Worm (Caenorhabditis elegans) whole organism, young adult: ENCODE data around the gene T28A8.8.

Source experiments
- B0019.2 ChIP-seq: fragments of 200-800 bp; sonication (Bioruptor generic); conservative IDR thresholded peaks from 2 replicates; pipeline ENCODE4 v1.3.6; 2022; ENCODE audit warnings: missing genetic modification reagents, missing genetic modification characterization, missing compliant biosample characterization
- B0336.3 ChIP-seq: fragments of 200-800 bp; sonication (Bioruptor generic); IDR thresholded peaks from 2 replicates; pipeline ENCODE4 v1.3.6; 2022; ENCODE audit warnings: missing genetic modification characterization, missing compliant biosample characterization
- F39B2.1 ChIP-seq: fragments of 200-800 bp; sonication (Bioruptor generic); IDR thresholded peaks from 2 replicates; pipeline ENCODE4 v1.3.6; 2022; ENCODE audit warnings: missing genetic modification reagents, missing genetic modification characterization, missing compliant biosample characterization
- F57A8.1 ChIP-seq: fragments of 200-800 bp; sonication (Bioruptor generic); optimal IDR thresholded peaks from 2 replicates; lab custom pipeline; 2018; ENCODE audit warnings: mild to moderate bottlenecking, missing genetic modification characterization, moderate library complexity, missing compliant biosample characterization
- Y53G8AR.9 ChIP-seq: fragments of 200-800 bp; sonication (Bioruptor generic); conservative IDR thresholded peaks from 2 replicates; pipeline ENCODE4 v1.3.6; 2022; ENCODE audit warnings: missing genetic modification reagents, missing genetic modification characterization, missing compliant biosample characterization
- Y56A3A.18 ChIP-seq: fragments of 200-800 bp; sonication (Bioruptor generic); IDR thresholded peaks from 2 replicates; pipeline ENCODE4 v1.3.6; 2022; ENCODE audit warnings: missing genetic modification reagents, missing genetic modification characterization, missing compliant biosample characterization
- Y67H2A.10 ChIP-seq: fragments of 200-800 bp; sonication (Bioruptor generic); conservative IDR thresholded peaks from 2 replicates; pipeline ENCODE4 v1.3.6; 2022; ENCODE audit warnings: missing genetic modification reagents, missing genetic modification characterization, missing compliant biosample characterization
- Y95B8A.8 ChIP-seq: fragments of 200-800 bp; sonication (Bioruptor generic); IDR thresholded peaks from 2 replicates; pipeline ENCODE4 v1.3.6; 2022; ENCODE audit warnings: missing genetic modification reagents, missing genetic modification characterization, missing compliant biosample characterization
- ZK185.1 ChIP-seq: sonication (generic microtip); optimal IDR thresholded peaks from 2 replicates; lab custom pipeline; 2016; ENCODE audit warnings: mild to moderate bottlenecking, missing genetic modification characterization, missing compliant biosample characterization; ENCODE audit not compliant: poor library complexity, severe bottlenecking
- aptf-2 ChIP-seq: fragments of 200-800 bp; sonication (Bioruptor generic); conservative IDR thresholded peaks from 2 replicates; pipeline ENCODE4 v1.3.6; 2022; ENCODE audit warnings: missing genetic modification reagents, missing genetic modification characterization, missing compliant biosample characterization
- aptf-3 ChIP-seq: fragments of 200-800 bp; sonication (Bioruptor generic); IDR thresholded peaks from 2 replicates; pipeline ENCODE4 v1.3.6; 2022; ENCODE audit warnings: missing genetic modification characterization, missing compliant biosample characterization
- attf-5 ChIP-seq: fragments of 200-800 bp; sonication (Bioruptor generic); optimal IDR thresholded peaks from 2 replicates; lab custom pipeline; 2018; ENCODE audit warnings: mild to moderate bottlenecking, missing genetic modification characterization, missing compliant biosample characterization
- bed-1 ChIP-seq: fragments of 200-800 bp; sonication (Bioruptor generic); IDR thresholded peaks from 2 replicates; pipeline ENCODE4 v1.3.6; 2022; ENCODE audit warnings: missing genetic modification reagents, missing genetic modification characterization, missing compliant biosample characterization
- cebp-1 ChIP-seq, 2 experiments: fragments of 200-800 bp in 1 of 2; sonication (Bioruptor generic) in 1 of 2; sonication (generic microtip) in 1 of 2; IDR thresholded peaks in 1 of 2; optimal IDR thresholded peaks in 1 of 2; 2 replicates each; pipeline versions ENCODE4 v1.3.6 to Lab custom; 2017 to 2022; ENCODE audit warnings: missing compliant biosample characterization in 2 of 2, missing genetic modification characterization in 2 of 2, mild to moderate bottlenecking in 1 of 2, missing genetic modification reagents in 1 of 2, moderate library complexity in 1 of 2
- dpl-1 ChIP-seq: fragments of 150-350 bp; optimal IDR thresholded peaks from 2 replicates; lab custom pipeline; 2014; ENCODE audit warnings: missing biosample characterization, missing genetic modification reagents, missing genetic modification characterization
- efl-1 ChIP-seq: fragments of 150-350 bp; optimal IDR thresholded peaks from 2 replicates; lab custom pipeline; 2014; ENCODE audit warnings: missing biosample characterization, missing genetic modification reagents, missing genetic modification characterization
- egrh-3 ChIP-seq: fragments of 200-800 bp; sonication (Bioruptor generic); IDR thresholded peaks from 2 replicates; pipeline ENCODE4 v1.3.6; 2022; ENCODE audit warnings: missing genetic modification reagents, missing genetic modification characterization, missing compliant biosample characterization
- gei-17 ChIP-seq: fragments of 200-800 bp; sonication (Bioruptor generic); optimal IDR thresholded peaks from 2 replicates; lab custom pipeline; 2018; ENCODE audit warnings: mild to moderate bottlenecking, missing genetic modification characterization, missing compliant biosample characterization
- hlh-12 ChIP-seq: sonication (generic microtip); optimal IDR thresholded peaks from 2 replicates; lab custom pipeline; 2016; ENCODE audit warnings: missing genetic modification characterization, missing compliant biosample characterization
- hmg-1.2 ChIP-seq: fragments of 200-800 bp; sonication (Bioruptor generic); IDR thresholded peaks from 2 replicates; pipeline ENCODE4 v1.3.6; 2022; ENCODE audit warnings: missing genetic modification reagents, missing genetic modification characterization, missing compliant biosample characterization
- lin-40 ChIP-seq: sonication (generic microtip); optimal IDR thresholded peaks from 2 replicates; lab custom pipeline; 2016; ENCODE audit warnings: missing genetic modification characterization, mild to moderate bottlenecking, missing compliant biosample characterization, missing genotype, missing genetic modification reagents
- lsl-1 ChIP-seq: fragments of 200-800 bp; sonication (Bioruptor generic); optimal IDR thresholded peaks from 2 replicates; lab custom pipeline; 2018; ENCODE audit warnings: mild to moderate bottlenecking, missing genetic modification characterization, moderate library complexity, missing compliant biosample characterization
- madf-3 ChIP-seq: fragments of 200-800 bp; sonication (Bioruptor generic); IDR thresholded peaks from 2 replicates; pipeline ENCODE4 v1.3.6; 2022; ENCODE audit warnings: missing genetic modification reagents, missing genetic modification characterization, missing compliant biosample characterization
- nfyb-1 ChIP-seq: fragments of 200-800 bp; sonication (Bioruptor generic); IDR thresholded peaks from 2 replicates; pipeline ENCODE4 v1.3.6; 2022; ENCODE audit warnings: missing genetic modification reagents, missing genetic modification characterization, missing compliant biosample characterization
- nhr-179 ChIP-seq: sonication (generic microtip); optimal IDR thresholded peaks from 2 replicates; lab custom pipeline; 2016; ENCODE audit warnings: mild to moderate bottlenecking, missing genetic modification characterization, missing compliant biosample characterization
- nhr-27 ChIP-seq: fragments of 200-800 bp; sonication (Bioruptor generic); optimal IDR thresholded peaks from 2 replicates; lab custom pipeline; 2018; ENCODE audit warnings: mild to moderate bottlenecking, missing genetic modification characterization, moderate library complexity, missing compliant biosample characterization
- nhr-80 ChIP-seq: sonication (generic microtip); optimal IDR thresholded peaks from 2 replicates; lab custom pipeline; 2016; ENCODE audit warnings: missing genetic modification characterization, missing compliant biosample characterization
- rcor-1 ChIP-seq: fragments of 200-800 bp; sonication (Bioruptor generic); IDR thresholded peaks from 2 replicates; pipeline ENCODE4 v1.3.6; 2022; ENCODE audit warnings: missing genetic modification reagents, missing genetic modification characterization, missing compliant biosample characterization
- rec-8 ChIP-seq, 2 experiments: sonication (generic microtip); optimal IDR thresholded peaks; 2 replicates each; lab custom pipeline; 2016; ENCODE audit warnings: mild to moderate bottlenecking in 2 of 2, missing genetic modification characterization in 2 of 2, missing genetic modification reagents in 2 of 2, missing genotype in 2 of 2, missing biosample characterization in 1 of 2, missing compliant biosample characterization in 1 of 2, moderate library complexity in 1 of 2
- unc-130 ChIP-seq: sonication (generic microtip); optimal IDR thresholded peaks from 2 replicates; lab custom pipeline; 2016; ENCODE audit warnings: missing genetic modification reagents, missing genetic modification characterization, missing compliant biosample characterization
- xnd-1 ChIP-seq: sonication (generic microtip); optimal IDR thresholded peaks from 2 replicates; lab custom pipeline; 2016; ENCODE audit warnings: missing genotype, missing genetic modification reagents, missing genetic modification characterization, missing compliant biosample characterization
- zfh-2 ChIP-seq: fragments of 200-800 bp; sonication (Bioruptor generic); conservative IDR thresholded peaks from 2 replicates; pipeline ENCODE4 v1.3.6; 2022; ENCODE audit warnings: missing genetic modification reagents, missing genetic modification characterization, missing compliant biosample characterization
- ztf-18 ChIP-seq: sonication (generic microtip); optimal IDR thresholded peaks from 2 replicates; lab custom pipeline; 2016; ENCODE audit warnings: missing genotype, mild to moderate bottlenecking, missing genetic modification characterization, missing compliant biosample characterization

Gene T28A8.8

ce11 chrIII:13530017-13530416, 27.4 kb downstream of the T28A8.8 start (continued):
- TF ChIP-seq hmg-1.2 (GFP tag; lab: Robert Waterston, UW) (peak; percentile 97), lsl-1 (GFP tag; lab: Kevin White, UChicago) (peak; percentile 52), unc-130 (GFP tag; lab: Kevin White, UChicago) (no peak), xnd-1 (tag; lab: Kevin White, UChicago) (peak; percentile 70), F57A8.1 (GFP tag; lab: Kevin White, UChicago) (no peak), aptf-3 (GFP tag; lab: Robert Waterston, UW) (no peak), gei-17 (no peak), B0336.3 (GFP tag; lab: Robert Waterston, UW) (0 out of 2 replicates have a peak, but pooled peaks have one; percentile 42), Y53G8AR.9 (GFP tag; lab: Robert Waterston, UW) (no peak), hlh-12 (no peak), dpl-1 (GFP tag; lab: Kevin White, UChicago) (peak; percentile 71), Y56A3A.18 (no peak), nhr-27 (tag; lab: Kevin White, UChicago) (no peak)

- TF ChIP-seq hmg-1.2 (GFP tag; lab: Robert Waterston, UW) = peak; percentile 51; the same call in 1 of the 2 replicates
- TF ChIP-seq B0019.2 (GFP tag; lab: Robert Waterston, UW) = no peak
These were observed 28.2 kb downstream of the T28A8.8 start for ce11 chrIII:13530838-13531237.

DNA sequence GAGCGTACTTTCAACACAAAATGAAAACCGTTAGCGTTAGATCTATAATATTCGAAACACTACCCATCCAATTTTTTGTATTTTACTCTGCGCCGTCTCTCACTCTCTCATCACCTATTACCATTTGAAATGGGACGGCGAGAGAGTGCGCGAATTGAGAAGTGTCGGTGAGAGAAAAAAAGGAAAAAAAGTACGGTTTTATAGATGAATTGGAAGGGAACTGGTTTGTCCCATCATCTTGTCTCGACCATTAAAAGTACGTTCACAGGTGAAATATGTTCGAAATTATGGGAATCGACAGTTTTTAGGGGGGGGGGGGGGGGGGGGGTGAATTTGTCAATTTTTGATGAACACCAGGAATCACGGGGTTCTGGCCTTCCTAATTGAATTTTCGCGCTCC, 32.1 kb downstream of the T28A8.8 start:
- no peak for TF ChIP-seq nhr-179
- no peak for TF ChIP-seq Y67H2A.10
- TF ChIP-seq egrh-3 (GFP tag; lab: Robert Waterston, UW) = peak; percentile 36; the same call in 1 of the 2 replicates
- no peak for TF ChIP-seq ZK185.1 (tag; lab: Kevin White, UChicago)
- TF ChIP-seq hmg-1.2 (GFP tag; lab: Robert Waterston, UW) = 0 out of 2 replicates have a peak, but pooled peaks have one; percentile 10

DNA sequence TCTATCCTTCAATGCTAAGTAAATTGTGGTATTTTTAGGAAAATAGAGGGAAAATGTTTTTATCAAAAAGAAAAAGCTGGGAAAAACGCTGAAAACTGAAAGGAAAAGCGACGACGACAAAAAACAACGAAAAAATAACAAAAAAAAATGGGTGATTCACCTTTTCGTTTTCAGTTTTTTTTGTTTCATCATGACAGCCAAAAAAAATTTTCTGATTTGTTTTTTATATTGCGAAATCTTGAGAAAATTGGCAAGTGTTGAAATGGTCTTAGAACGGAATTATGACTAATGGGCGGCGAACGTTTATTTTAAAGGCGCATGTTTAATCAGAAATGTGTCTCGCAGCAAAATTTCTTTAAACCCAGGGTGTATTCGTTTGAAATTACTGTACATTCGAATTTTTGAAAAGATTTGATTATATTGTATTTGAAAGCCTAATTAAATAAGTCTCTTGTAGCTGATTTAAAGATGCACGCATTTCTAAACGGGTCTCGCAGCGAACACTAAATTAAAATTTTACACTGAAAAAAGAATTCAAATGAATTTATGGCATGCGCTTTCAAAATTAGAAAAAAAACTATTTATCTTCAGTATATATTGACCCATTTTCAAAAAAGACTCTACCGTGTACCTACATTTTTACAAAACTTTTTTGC, 33.2 kb downstream of the T28A8.8 start:
- no peak for TF ChIP-seq lin-40 (tag; lab: Kevin White, UChicago)
- TF ChIP-seq cebp-1 (GFP tag; IDR thresholded peaks at IDR 0.05; lab: Robert Waterston, UW) = peak; percentile 76
- peak; percentile 93 for TF ChIP-seq cebp-1 (tag; optimal IDR thresholded peaks at IDR 0.05; lab: Kevin White, UChicago)

- TF ChIP-seq zfh-2 (peak; percentile 59), B0019.2 (GFP tag; lab: Robert Waterston, UW) (no peak)
These were observed 38.2 kb downstream of the T28A8.8 start for ce11 chrIII:13540791-13541190.

- TF ChIP-seq madf-3 (no peak), Y95B8A.8 (GFP tag; lab: Robert Waterston, UW) (no peak), F39B2.1 (GFP tag; lab: Robert Waterston, UW) (no peak), nhr-80 (peak; percentile 58), efl-1 (GFP tag; lab: Kevin White, UChicago) (no peak), rec-8 (tag; optimal IDR thresholded peaks at IDR 0.05; lab: Kevin White, UChicago) (no peak), aptf-2 (no peak), rcor-1 (no peak), nfyb-1 (GFP tag; lab: Robert Waterston, UW) (peak; percentile 9; the same call in 1 of the 2 replicates), ztf-18 (no peak), attf-5 (no peak), bed-1 (GFP tag; lab: Robert Waterston, UW) (no peak)
- TF ChIP-seq, all 124 proteins: peak for 2
These were observed 39.8 kb downstream of the T28A8.8 start for ce11 chrIII:13542458-13542857.
